Worm (Caenorhabditis elegans) whole organism, midembryonic: ENCODE measurements around the gene srt-17.

Experiments
- T22C8.4 ChIP-seq: fragments of 200-800 bp; sonication (Bioruptor generic); IDR thresholded peaks from 2 replicates; pipeline ENCODE4 v1.3.6; 2022; ENCODE audit warnings: missing genetic modification characterization, missing compliant biosample characterization
- cog-1 ChIP-seq: sonication (generic microtip); optimal IDR thresholded peaks from 2 replicates; lab custom pipeline; 2016; ENCODE audit warnings: missing genetic modification characterization, missing compliant biosample characterization
- flt-1 ChIP-seq: fragments of 200-800 bp; sonication (Bioruptor generic); IDR thresholded peaks from 2 replicates; pipeline ENCODE4 v1.3.6; 2022; ENCODE audit warnings: missing genetic modification characterization, missing compliant biosample characterization
- klf-2 ChIP-seq: fragments of 200-800 bp; sonication (Bioruptor generic); conservative IDR thresholded peaks from 2 replicates; pipeline ENCODE4 v1.3.6; 2022; ENCODE audit warnings: missing genetic modification reagents, missing genetic modification characterization, missing compliant biosample characterization
- med-1 ChIP-seq: sonication (generic microtip); optimal IDR thresholded peaks from 2 replicates; lab custom pipeline; 2017; ENCODE audit warnings: missing genetic modification characterization, mild to moderate bottlenecking, missing compliant biosample characterization, antibody characterized with exemption, missing genetic modification reagents; ENCODE audit not compliant: insufficient read depth
- ref-1 ChIP-seq: fragments of 200-800 bp; sonication (Bioruptor generic); conservative IDR thresholded peaks from 2 replicates; pipeline ENCODE4 v1.3.6; 2022; ENCODE audit warnings: missing genetic modification reagents, missing genetic modification characterization, missing compliant biosample characterization
- tab-1 ChIP-seq: fragments of 200-800 bp; sonication (Bioruptor generic); IDR thresholded peaks from 2 replicates; pipeline ENCODE4 v1.3.6; 2022; ENCODE audit warnings: missing genetic modification characterization, missing compliant biosample characterization
- ztf-23 ChIP-seq: fragments of 200-800 bp; sonication (Bioruptor generic); IDR thresholded peaks from 2 replicates; pipeline ENCODE4 v1.3.6; 2022; ENCODE audit warnings: missing genetic modification reagents, missing genetic modification characterization, missing compliant biosample characterization
- ztf-29 ChIP-seq: fragments of 200-800 bp; sonication (Bioruptor generic); IDR thresholded peaks from 2 replicates; pipeline ENCODE4 v1.3.6; 2022; ENCODE audit warnings: missing genetic modification reagents, missing genetic modification characterization, missing compliant biosample characterization

DNA sequence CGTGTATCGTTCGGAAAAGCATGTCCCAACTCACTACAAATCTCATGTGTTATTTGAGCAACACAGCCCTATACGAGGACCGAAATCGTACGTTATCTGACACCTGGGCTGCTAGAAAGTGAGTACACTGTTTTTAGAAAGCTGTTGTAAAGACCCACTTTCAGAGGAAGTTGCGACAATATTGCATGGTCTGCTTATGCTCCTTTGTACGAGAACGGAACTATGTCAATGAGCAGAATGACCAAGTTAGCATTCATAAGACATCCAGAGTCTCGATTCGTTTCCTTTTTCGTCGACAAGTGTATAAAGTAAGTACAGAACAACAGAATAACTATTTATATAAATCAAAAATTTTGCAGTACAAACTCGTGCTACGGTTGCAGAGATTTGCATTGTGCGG, 47.9 kb downstream of the srt-17 start:
- TF ChIP-seq flt-1: no peak
- no peak for TF ChIP-seq klf-2 (GFP tag; lab: Robert Waterston, UW)
- TF ChIP-seq med-1 (GFP tag; lab: Kevin White, UChicago): no peak
- TF ChIP-seq tab-1 (GFP tag; lab: Robert Waterston, UW): no peak
- no peak for TF ChIP-seq cog-1 (tag; lab: Kevin White, UChicago)
- no peak for TF ChIP-seq ztf-29
- TF ChIP-seq ztf-23: no peak
- no peak for TF ChIP-seq ref-1 (GFP tag; lab: Robert Waterston, UW)
- no peak for TF ChIP-seq T22C8.4
